Worm (Caenorhabditis elegans) whole organism, L4 larva: ENCODE data around the gene W04G3.10.

Experiments used
- F10B5.3 ChIP-seq: sonication (generic microtip); optimal IDR thresholded peaks from 2 replicates; lab custom pipeline; 2016; ENCODE audit warnings: mild to moderate bottlenecking, missing genetic modification characterization, missing compliant biosample characterization
- F37D6.2 ChIP-seq: sonication (generic microtip); optimal IDR thresholded peaks from 2 replicates; lab custom pipeline; 2016; ENCODE audit warnings: mild to moderate bottlenecking, missing genetic modification characterization, missing compliant biosample characterization
- F49E8.2 ChIP-seq: sonication (generic microtip); optimal IDR thresholded peaks from 2 replicates; lab custom pipeline; 2016; ENCODE audit warnings: missing compliant biosample characterization, mild to moderate bottlenecking, missing genetic modification characterization, borderline replicate concordance
- Y105C5A.15 ChIP-seq: fragments of 200-800 bp; sonication (Bioruptor generic); IDR thresholded peaks from 2 replicates; pipeline ENCODE4 v1.3.6; 2022; ENCODE audit warnings: missing genetic modification characterization, missing compliant biosample characterization
- Y5F2A.4 ChIP-seq: fragments of 200-800 bp; sonication (Bioruptor generic); optimal IDR thresholded peaks from 2 replicates; lab custom pipeline; 2018; ENCODE audit warnings: mild to moderate bottlenecking, missing genetic modification characterization, missing compliant biosample characterization
- Y75B8A.6 ChIP-seq: fragments of 200-800 bp; sonication (Bioruptor generic); IDR thresholded peaks from 2 replicates; pipeline ENCODE4 v1.3.6; 2022; ENCODE audit warnings: missing genetic modification reagents, missing genetic modification characterization, missing compliant biosample characterization
- ZK337.2 ChIP-seq: fragments of 200-800 bp; sonication (Bioruptor generic); IDR thresholded peaks from 2 replicates; pipeline ENCODE4 v1.3.6; 2022; ENCODE audit warnings: missing genetic modification reagents, missing genetic modification characterization, missing compliant biosample characterization
- aha-1 ChIP-seq: fragments of 150-350 bp; peaks from one replicate; lab custom pipeline; 2014; ENCODE audit warnings: missing biosample characterization, missing genetic modification characterization
- aly-2 ChIP-seq: sonication (generic microtip); optimal IDR thresholded peaks from 2 replicates; lab custom pipeline; 2018; ENCODE audit warnings: missing biosample characterization, missing genetic modification characterization
- arid-1 ChIP-seq: fragments of 200-800 bp; sonication (Bioruptor generic); conservative IDR thresholded peaks from 2 replicates; pipeline ENCODE4 v1.3.6; 2022; ENCODE audit warnings: missing genetic modification reagents, missing genetic modification characterization, missing compliant biosample characterization
- ceh-28 ChIP-seq: fragments of 150-350 bp; optimal IDR thresholded peaks from 2 replicates; lab custom pipeline; 2014; ENCODE audit warnings: missing biosample characterization, missing genetic modification reagents, missing genetic modification characterization
- ceh-44 ChIP-seq: fragments of 200-800 bp; sonication (Bioruptor generic); IDR thresholded peaks from 2 replicates; pipeline ENCODE4 v1.3.6; 2022; ENCODE audit warnings: missing genetic modification reagents, missing genetic modification characterization, missing compliant biosample characterization
- ceh-82 ChIP-seq: sonication (generic microtip); optimal IDR thresholded peaks from 2 replicates; lab custom pipeline; 2017; ENCODE audit warnings: missing biosample characterization, missing genetic modification characterization
- cey-2 ChIP-seq: sonication (generic microtip); optimal IDR thresholded peaks from 3 replicates; lab custom pipeline; 2017; ENCODE audit warnings: missing genetic modification characterization, mild to moderate bottlenecking, missing compliant biosample characterization, antibody characterized with exemption, borderline replicate concordance; ENCODE audit not compliant: insufficient read depth
- ctbp-1 ChIP-seq: fragments of 200-800 bp; sonication (Bioruptor generic); IDR thresholded peaks from 2 replicates; pipeline ENCODE4 v1.3.6; 2022; ENCODE audit warnings: missing genetic modification reagents, missing genetic modification characterization, missing compliant biosample characterization
- daf-12 ChIP-seq: fragments of 150-350 bp; optimal IDR thresholded peaks from 2 replicates; lab custom pipeline; 2014; ENCODE audit warnings: missing biosample characterization, missing genetic modification reagents, missing genetic modification characterization
- daf-16 ChIP-seq, 3 experiments: sonication (generic microtip); optimal IDR thresholded peaks; 2 replicates each; lab custom pipeline; 2016 to 2017; ENCODE audit warnings: missing genetic modification characterization in 3 of 3, missing genetic modification reagents in 3 of 3, mild to moderate bottlenecking in 2 of 3, missing compliant biosample characterization in 2 of 3, missing biosample characterization in 1 of 3, moderate library complexity in 1 of 3
- daf-8 ChIP-seq: fragments of 200-800 bp; sonication (Bioruptor generic); IDR thresholded peaks from 2 replicates; pipeline ENCODE4 v1.3.6; 2022; ENCODE audit warnings: missing genetic modification characterization, missing compliant biosample characterization
- dmd-8 ChIP-seq: fragments of 200-800 bp; sonication (Bioruptor generic); IDR thresholded peaks from 2 replicates; pipeline ENCODE4 v1.3.6; 2022; ENCODE audit warnings: missing genetic modification characterization, missing compliant biosample characterization
- duxl-1 ChIP-seq: sonication (generic microtip); optimal IDR thresholded peaks from 2 replicates; lab custom pipeline; 2016; ENCODE audit warnings: mild to moderate bottlenecking, missing genetic modification characterization, moderate library complexity, missing compliant biosample characterization; ENCODE audit not compliant: poor library complexity
- egl-27 ChIP-seq: sonication (generic microtip); optimal IDR thresholded peaks from 3 replicates; lab custom pipeline; 2017; ENCODE audit warnings: missing biosample characterization, missing genetic modification reagents, missing genetic modification characterization
- fkh-10 ChIP-seq: fragments of 150-350 bp; optimal IDR thresholded peaks from 2 replicates; lab custom pipeline; 2014; ENCODE audit warnings: missing biosample characterization, missing genetic modification reagents, missing genetic modification characterization
- gei-8 ChIP-seq: fragments of 200-800 bp; sonication (Bioruptor generic); optimal IDR thresholded peaks from 2 replicates; lab custom pipeline; 2018; ENCODE audit warnings: mild to moderate bottlenecking, missing genetic modification characterization, missing compliant biosample characterization
- hif-1 ChIP-seq, 2 experiments: sonication (generic microtip); optimal IDR thresholded peaks; 2 replicates each; lab custom pipeline; 2016 to 2017; ENCODE audit warnings: missing compliant biosample characterization in 2 of 2, missing genetic modification characterization in 2 of 2, missing genetic modification reagents in 2 of 2, missing genotype in 2 of 2, mild to moderate bottlenecking in 1 of 2
- lim-7 ChIP-seq: fragments of 200-800 bp; sonication (Bioruptor generic); IDR thresholded peaks from 2 replicates; pipeline ENCODE4 v1.3.6; 2022; ENCODE audit warnings: missing genetic modification characterization, missing compliant biosample characterization
- lin-1 ChIP-seq: fragments of 200-800 bp; sonication (Bioruptor generic); IDR thresholded peaks from 2 replicates; pipeline ENCODE4 v1.3.6; 2022; ENCODE audit warnings: missing genetic modification reagents, missing genetic modification characterization, missing compliant biosample characterization
- lin-13 ChIP-seq: fragments of 150-350 bp; optimal IDR thresholded peaks from 2 replicates; lab custom pipeline; 2014; ENCODE audit warnings: missing biosample characterization, missing genetic modification reagents, missing genetic modification characterization
- lin-29 ChIP-seq: fragments of 200-800 bp; sonication (Bioruptor generic); IDR thresholded peaks from 2 replicates; pipeline ENCODE4 v1.3.6; 2022; ENCODE audit warnings: missing genetic modification reagents, missing genetic modification characterization, missing compliant biosample characterization
- lir-3 ChIP-seq: sonication (generic microtip); optimal IDR thresholded peaks from 2 replicates; lab custom pipeline; 2016; ENCODE audit warnings: mild to moderate bottlenecking, missing genetic modification characterization, missing compliant biosample characterization
- lsy-2 ChIP-seq, 2 experiments: fragments of 150-350 bp in 1 of 2; sonication (generic microtip) in 1 of 2; optimal IDR thresholded peaks; 2 replicates each; lab custom pipeline; 2014 to 2017; ENCODE audit warnings: missing biosample characterization in 2 of 2, missing genetic modification characterization in 2 of 2
- madf-5 ChIP-seq, 2 experiments: fragments of 200-800 bp; sonication (Bioruptor generic); IDR thresholded peaks; 2 replicates each; pipeline ENCODE4 v1.3.6; 2022; ENCODE audit warnings: missing compliant biosample characterization in 2 of 2, missing genetic modification characterization in 2 of 2
- madf-9 ChIP-seq: fragments of 200-800 bp; sonication (Bioruptor generic); conservative IDR thresholded peaks from 2 replicates; pipeline ENCODE4 v1.3.6; 2022; ENCODE audit warnings: missing genetic modification reagents, missing genetic modification characterization, missing compliant biosample characterization
- mep-1 ChIP-seq: fragments of 150-350 bp; sonication (generic microtip); optimal IDR thresholded peaks from 3 replicates; lab custom pipeline; 2014; ENCODE audit warnings: missing biosample characterization, missing genetic modification characterization
- mes-2 ChIP-seq: sonication (generic microtip); optimal IDR thresholded peaks from 2 replicates; lab custom pipeline; 2016; ENCODE audit warnings: missing genotype, mild to moderate bottlenecking, missing genetic modification characterization, missing compliant biosample characterization; ENCODE audit not compliant: poor library complexity, severe bottlenecking
- mxl-2 ChIP-seq: fragments of 200-800 bp; sonication (Bioruptor generic); conservative IDR thresholded peaks from 2 replicates; pipeline ENCODE4 v1.3.6; 2022; ENCODE audit warnings: missing genetic modification reagents, missing genetic modification characterization, missing compliant biosample characterization
- mxl-3 ChIP-seq: fragments of 200-800 bp; sonication (Bioruptor generic); optimal IDR thresholded peaks from 2 replicates; lab custom pipeline; 2018; ENCODE audit warnings: mild to moderate bottlenecking, missing genetic modification characterization, missing compliant biosample characterization
- nhr-102 ChIP-seq: sonication (generic microtip); optimal IDR thresholded peaks from 2 replicates; lab custom pipeline; 2016; ENCODE audit warnings: mild to moderate bottlenecking, missing genetic modification characterization, moderate library complexity, missing compliant biosample characterization
- nhr-25 ChIP-seq: sonication (generic microtip); optimal IDR thresholded peaks from 2 replicates; lab custom pipeline; 2017; ENCODE audit warnings: missing genetic modification characterization, mild to moderate bottlenecking, missing compliant biosample characterization, antibody characterized with exemption, moderate library complexity, borderline replicate concordance; ENCODE audit not compliant: insufficient read depth
- nhr-42 ChIP-seq: fragments of 200-800 bp; sonication (Bioruptor generic); IDR thresholded peaks from 2 replicates; pipeline ENCODE4 v1.3.6; 2022; ENCODE audit warnings: missing genetic modification characterization, missing compliant biosample characterization
- nhr-48 ChIP-seq: sonication (generic microtip); optimal IDR thresholded peaks from 2 replicates; lab custom pipeline; 2016; ENCODE audit warnings: mild to moderate bottlenecking, missing genetic modification characterization, missing compliant biosample characterization
- nhr-6 ChIP-seq: fragments of 150-350 bp; optimal IDR thresholded peaks from 2 replicates; lab custom pipeline; 2014; ENCODE audit warnings: missing biosample characterization, missing genetic modification characterization
- pha-4 ChIP-seq, 2 experiments: fragments of 150-350 bp in 1 of 2; fragments of 200-800 bp in 1 of 2; sonication (Bioruptor generic) in 1 of 2; IDR thresholded peaks in 1 of 2; optimal IDR thresholded peaks in 1 of 2; 2 replicates each; pipeline versions ENCODE4 v1.3.6 to Lab custom; 2014 to 2022; ENCODE audit warnings: missing genetic modification characterization in 2 of 2, missing genetic modification reagents in 2 of 2, missing biosample characterization in 1 of 2, missing compliant biosample characterization in 1 of 2
- snpc-1.2 ChIP-seq: fragments of 200-800 bp; sonication (Bioruptor generic); IDR thresholded peaks from 2 replicates; pipeline ENCODE4 v1.3.6; 2022; ENCODE audit warnings: missing genetic modification reagents, missing genetic modification characterization, missing compliant biosample characterization
- spr-3 ChIP-seq: fragments of 200-800 bp; sonication (Bioruptor generic); optimal IDR thresholded peaks from 2 replicates; lab custom pipeline; 2018; ENCODE audit warnings: mild to moderate bottlenecking, missing genetic modification characterization, missing compliant biosample characterization
- unc-130 ChIP-seq: sonication (generic microtip); optimal IDR thresholded peaks from 2 replicates; lab custom pipeline; 2016; ENCODE audit warnings: missing genetic modification reagents, missing genetic modification characterization, missing compliant biosample characterization
- vab-7 ChIP-seq: fragments of 200-800 bp; sonication (Bioruptor generic); IDR thresholded peaks from 2 replicates; pipeline ENCODE4 v1.3.6; 2022; ENCODE audit warnings: missing genetic modification reagents, missing genetic modification characterization, missing compliant biosample characterization
- zag-1 ChIP-seq: fragments of 150-350 bp; optimal IDR thresholded peaks from 2 replicates; lab custom pipeline; 2014; ENCODE audit warnings: missing biosample characterization, missing genetic modification characterization
- zfp-2 ChIP-seq: sonication (generic microtip); optimal IDR thresholded peaks from 2 replicates; lab custom pipeline; 2016; ENCODE audit warnings: mild to moderate bottlenecking, missing genetic modification characterization, missing compliant biosample characterization
- zip-2 ChIP-seq: fragments of 150-350 bp; optimal IDR thresholded peaks from 2 replicates; lab custom pipeline; 2014; ENCODE audit warnings: missing biosample characterization, missing genetic modification characterization

W04G3.10 gene

DNA sequence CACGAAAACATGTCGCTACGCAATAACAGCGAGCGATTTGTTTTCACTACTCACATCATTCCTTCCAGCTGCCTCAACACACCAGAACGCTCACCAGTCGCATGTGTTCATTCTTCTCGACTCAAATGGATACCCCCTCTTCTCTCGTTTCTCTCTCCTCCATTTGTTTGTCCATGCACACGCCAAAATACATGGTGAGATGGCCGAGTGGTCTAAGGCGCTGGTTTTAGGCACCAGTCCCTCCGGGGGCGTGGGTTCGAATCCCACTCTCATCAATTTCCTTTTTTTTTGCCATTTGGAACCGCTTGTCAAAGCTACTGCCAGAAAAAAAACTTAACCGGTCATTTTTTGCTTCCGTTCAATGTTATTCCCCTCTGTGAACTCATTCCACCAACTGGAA, 17.4 kb upstream of the W04G3.10 start:
- peak; percentile 16 for TF ChIP-seq zfp-2
- peak; percentile 75; the same call in 1 of the 2 replicates for TF ChIP-seq ceh-44 (GFP tag; lab: Robert Waterston, UW)
- TF ChIP-seq vab-7 (GFP tag; lab: Robert Waterston, UW) = no peak; the same call in 1 of the 2 replicates
- TF ChIP-seq daf-12 (tag; lab: Kevin White, UChicago) = no peak
- peak; percentile 92 for TF ChIP-seq dmd-8 (GFP tag; lab: Robert Waterston, UW)
- peak; percentile 93 for TF ChIP-seq duxl-1
- peak; percentile 92 for TF ChIP-seq mep-1 (tag; lab: Kevin White, UChicago)
- peak; percentile 79 for TF ChIP-seq arid-1 (GFP tag; lab: Robert Waterston, UW)
- peak; percentile 87 for TF ChIP-seq lin-1 (GFP tag; lab: Robert Waterston, UW)
- TF ChIP-seq mes-2 (tag; lab: Kevin White, UChicago) = no peak
- TF ChIP-seq hif-1 (tag; optimal IDR thresholded peaks at IDR 0.05; lab: Kevin White, UChicago) = peak; percentile 30 to 65
- TF ChIP-seq snpc-1.2 = peak; percentile 92
- TF ChIP-seq lin-13 (GFP tag; lab: Kevin White, UChicago) = peak; percentile 67
- TF ChIP-seq nhr-48 = peak; percentile 80
- TF ChIP-seq lim-7 (GFP tag; lab: Robert Waterston, UW) = peak; percentile 87
- TF ChIP-seq gei-8 (GFP tag; lab: Kevin White, UChicago) = peak; percentile 55
- peak; percentile 93 for TF ChIP-seq F37D6.2 (tag; lab: Kevin White, UChicago)
- TF ChIP-seq zip-2 (tag; lab: Kevin White, UChicago) = peak; percentile 75
- peak; percentile 94 for TF ChIP-seq ctbp-1 (GFP tag; lab: Robert Waterston, UW)
- peak; percentile 99 for TF ChIP-seq aha-1 (tag; lab: Kevin White, UChicago)
- peak; percentile 44 to 95; a peak in 3 of 4 replicates for TF ChIP-seq madf-5 (GFP tag; IDR thresholded peaks at IDR 0.05; lab: Robert Waterston, UW)
- peak; percentile 54 to 95 for TF ChIP-seq daf-16 (GFP tag; optimal IDR thresholded peaks at IDR 0.05; lab: Kevin White, UChicago)
- TF ChIP-seq daf-16 (tag; optimal IDR thresholded peaks at IDR 0.05; lab: Kevin White, UChicago) = peak; percentile 74
- peak; percentile 85 for TF ChIP-seq ZK337.2 (GFP tag; lab: Robert Waterston, UW)
- peak; percentile 84 for TF ChIP-seq lir-3 (tag; lab: Kevin White, UChicago)
- no peak for TF ChIP-seq cey-2 (tag; lab: Kevin White, UChicago)
- no peak for TF ChIP-seq egl-27 (tag; lab: Kevin White, UChicago)
- TF ChIP-seq zag-1 (tag; lab: Kevin White, UChicago) = no peak
- peak; percentile 78; the same call in 1 of the 2 replicates for TF ChIP-seq lin-29 (GFP tag; lab: Robert Waterston, UW)
- TF ChIP-seq nhr-25 (tag; lab: Kevin White, UChicago) = peak; percentile 73
- TF ChIP-seq Y75B8A.6 (GFP tag; lab: Robert Waterston, UW) = no peak
- peak; percentile 41 for TF ChIP-seq nhr-6 (tag; lab: Kevin White, UChicago)
- TF ChIP-seq ceh-82 (tag; lab: Kevin White, UChicago) = no peak
- TF ChIP-seq fkh-10 (GFP tag; lab: Kevin White, UChicago) = peak; percentile 4
- TF ChIP-seq mxl-2 (GFP tag; lab: Robert Waterston, UW) = no peak
- TF ChIP-seq spr-3 (GFP tag; lab: Kevin White, UChicago) = no peak
- peak; percentile 65 for TF ChIP-seq F49E8.2 (tag; lab: Kevin White, UChicago)
- TF ChIP-seq aly-2 = no peak
- TF ChIP-seq ceh-28 (tag; lab: Kevin White, UChicago) = no peak
- TF ChIP-seq unc-130 (GFP tag; lab: Kevin White, UChicago) = peak; percentile 29
- peak; percentile 78 for TF ChIP-seq F10B5.3 (tag; lab: Kevin White, UChicago)
- TF ChIP-seq nhr-102 (tag; lab: Kevin White, UChicago) = peak; percentile 92
- TF ChIP-seq madf-9 (GFP tag; lab: Robert Waterston, UW) = peak; percentile 88
- peak; percentile 90 for TF ChIP-seq pha-4 (GFP tag; IDR thresholded peaks at IDR 0.05; lab: Robert Waterston, UW)
- no peak for TF ChIP-seq pha-4 (tag; optimal IDR thresholded peaks at IDR 0.05; lab: Kevin White, UChicago)
- peak; percentile 71 for TF ChIP-seq mxl-3 (GFP tag; lab: Kevin White, UChicago)
- TF ChIP-seq Y105C5A.15 (GFP tag; lab: Robert Waterston, UW) = peak; percentile 53; the same call in 1 of the 2 replicates
- TF ChIP-seq daf-8 (GFP tag; lab: Robert Waterston, UW) = no peak
- TF ChIP-seq lsy-2 (tag; optimal IDR thresholded peaks at IDR 0.05; lab: Kevin White, UChicago) = peak in 1 of 2 experiments; percentile 25
- peak; percentile 64 for TF ChIP-seq Y5F2A.4 (GFP tag; lab: Kevin White, UChicago)
- TF ChIP-seq nhr-42 = peak; percentile 89
